Worm (Caenorhabditis elegans): ENCODE measurements around the gene W02B12.16.

ce11 chrII:11450882-11451281 lies 25.4 kb downstream of the W02B12.16 start:
- TF ChIP-seq nhr-25 (tag; optimal IDR thresholded peaks at IDR 0.05; ENCODE audit: borderline replicate concordance, insufficient read depth) (no peak), skn-1 (tag; optimal IDR thresholded peaks at IDR 0.05) (no peak), nhr-11 (tag; optimal IDR thresholded peaks at IDR 0.05) (no peak), T20F7.1 (GFP tag; optimal IDR thresholded peaks at IDR 0.05) (no peak), spr-3 (GFP tag; optimal IDR thresholded peaks at IDR 0.05) (no peak), nhr-76 (tag; optimal IDR thresholded peaks at IDR 0.05) (no peak), nhr-77 (tag; optimal IDR thresholded peaks at IDR 0.05) (no peak), lim-7 (GFP tag; IDR thresholded peaks at IDR 0.05) (no peak), dmd-9 (GFP tag; IDR thresholded peaks at IDR 0.05) (no peak)
